Fruit fly (Drosophila melanogaster): ENCODE data around the gene Srx.

Gene Srx

DNA sequence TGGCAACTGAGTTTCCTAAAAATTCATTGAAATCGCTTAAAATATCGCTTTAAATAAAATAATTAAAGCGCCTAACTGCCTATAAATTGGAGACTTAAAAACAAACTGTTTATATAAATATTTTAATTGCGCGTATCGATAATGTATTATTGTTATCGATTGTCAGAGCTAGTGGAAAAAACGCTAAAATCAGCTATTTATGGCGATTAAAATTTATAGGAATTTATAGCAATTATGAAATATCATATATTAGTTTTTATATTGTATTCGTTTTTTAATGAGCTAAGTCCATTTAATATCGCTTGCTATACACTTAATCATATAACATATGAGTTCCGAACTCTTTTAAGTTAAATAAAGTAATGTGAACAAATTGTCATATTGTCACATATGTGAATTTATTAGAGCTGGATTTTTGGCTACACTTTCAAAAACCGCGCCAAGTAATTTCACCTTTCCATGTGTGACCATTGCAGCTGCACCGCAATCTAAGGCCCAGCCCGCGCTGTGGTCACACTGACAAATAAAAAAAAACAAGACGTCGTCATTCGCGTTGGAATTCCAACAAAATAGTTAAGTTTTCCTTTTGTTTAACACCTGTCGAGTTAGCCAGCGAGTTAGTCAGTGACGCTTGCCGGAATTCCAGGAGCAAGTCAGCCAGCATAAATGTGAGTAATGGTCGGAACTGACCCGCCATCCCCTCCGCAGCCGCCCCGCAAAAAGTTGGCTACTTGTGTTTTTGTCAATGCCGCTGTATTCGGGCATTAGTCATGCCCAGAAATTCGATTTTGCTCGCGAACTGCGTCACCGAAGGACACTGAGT, 50.6 kb downstream of the Srx start, which contains the start of the genes CG7772 and Vps4 (continued):
- TF ChIP-seq Antp (GFP tag; optimal IDR thresholded peaks at IDR 0.05) (no peak), Xbp1 (GFP tag; optimal IDR thresholded peaks at IDR 0.05) (no peak), peb (GFP tag; IDR thresholded peaks at IDR 0.05) (no peak), CG30020 (tag; optimal IDR thresholded peaks at IDR 0.05) (peak; percentile 23), yki (optimal IDR thresholded peaks at IDR 0.05) (no peak), BEAF-32 (GFP tag; optimal IDR thresholded peaks at IDR 0.05) (peak; percentile 63), Atf6 (GFP tag; IDR thresholded peaks at IDR 0.05) (no peak), CG3847 (GFP tag; IDR thresholded peaks at IDR 0.05) (peak; percentile 14; the same call in 1 of the 2 replicates), wor (GFP tag; IDR thresholded peaks at IDR 0.05) (no peak), chinmo (GFP tag; IDR thresholded peaks at IDR 0.05; ENCODE audit: partially characterized antibody) (0 out of 4 replicates have a peak, but pooled peaks have one; percentile 37), CG2116 (GFP tag; optimal IDR thresholded peaks at IDR 0.05) (peak; percentile 64), ftz-f1 (GFP tag; optimal IDR thresholded peaks at IDR 0.05) (peak; percentile 0), Oaz (GFP tag; IDR thresholded peaks at IDR 0.05) (no peak), CG17359 (tag; optimal IDR thresholded peaks at IDR 0.05) (peak; percentile 91), CG6791 (GFP tag; IDR thresholded peaks at IDR 0.05; ENCODE audit: partially characterized antibody) (peak; percentile 36; the same call in 1 of the 3 replicates), row (GFP tag; IDR thresholded peaks at IDR 0.05) (0 out of 3 replicates have a peak, but pooled peaks have one; percentile 22), run (tag; optimal IDR thresholded peaks at IDR 0.05) (no peak), CG11723 (GFP tag; optimal IDR thresholded peaks at IDR 0.05) (no peak), CG10267 (tag; optimal IDR thresholded peaks at IDR 0.05) (peak; percentile 5), Camta (GFP tag; optimal IDR thresholded peaks at IDR 0.05) (no peak), CG4617 (GFP tag; optimal IDR thresholded peaks at IDR 0.05; ENCODE audit: borderline replicate concordance) (peak; percentile 68), CG6272 (GFP tag; IDR thresholded peaks at IDR 0.05) (no peak), CG15269 (tag; optimal IDR thresholded peaks at IDR 0.05) (no peak), onecut (GFP tag; IDR thresholded peaks at IDR 0.05) (no peak), E2f2 (GFP tag; IDR thresholded peaks at IDR 0.05) (peak; percentile 90)
